Fruit fly (Drosophila melanogaster) whole organism, prepupa: ENCODE measurements around the gene scrib.

Source experiments
- Blimp-1 ChIP-seq: fragments of 200-800 bp; sonication (Bioruptor generic); optimal IDR thresholded peaks from 3 replicates; lab custom pipeline; 2017; ENCODE audit warnings: missing biosample characterization, missing genetic modification characterization, mild to moderate bottlenecking, moderate library complexity, missing genetic modification reagents
- CG10631 ChIP-seq: fragments of 200-800 bp; sonication (Bioruptor generic); optimal IDR thresholded peaks from 2 replicates; lab custom pipeline; 2016; ENCODE audit warnings: missing biosample characterization, missing genetic modification characterization
- CG10669 ChIP-seq: fragments of 200-800 bp; sonication (Bioruptor generic); optimal IDR thresholded peaks from 3 replicates; lab custom pipeline; 2018; ENCODE audit warnings: missing biosample characterization, mild to moderate bottlenecking, missing genetic modification characterization, moderate library complexity
- CG11294 ChIP-seq: fragments of 200-800 bp; sonication (Bioruptor generic); IDR thresholded peaks from 2 replicates; pipeline ENCODE4 v1.3.6; 2022; ENCODE audit warnings: missing biosample characterization, missing genetic modification characterization
- CG15336 ChIP-seq: fragments of 200-800 bp; sonication (Bioruptor generic); IDR thresholded peaks from 2 replicates; pipeline ENCODE4 v1.3.6; 2022; ENCODE audit warnings: missing biosample characterization, missing genetic modification characterization
- CG1621 ChIP-seq: fragments of 200-800 bp; sonication (Bioruptor generic); optimal IDR thresholded peaks from 3 replicates; lab custom pipeline; 2018; ENCODE audit warnings: missing biosample characterization, mild to moderate bottlenecking, missing genetic modification characterization
- CG16779 ChIP-seq: fragments of 200-800 bp; sonication (Bioruptor generic); optimal IDR thresholded peaks from 3 replicates; lab custom pipeline; 2017; ENCODE audit warnings: missing biosample characterization, mild to moderate bottlenecking, missing genetic modification characterization
- CG3032 ChIP-seq: fragments of 200-800 bp; optimal IDR thresholded peaks from 2 replicates; lab custom pipeline; 2019; ENCODE audit warnings: missing biosample characterization, mild to moderate bottlenecking, missing genetic modification characterization, moderate library complexity
- CG31627 ChIP-seq: fragments of 200-800 bp; sonication (Bioruptor generic); optimal IDR thresholded peaks from 3 replicates; lab custom pipeline; 2016; ENCODE audit warnings: missing biosample characterization, missing genetic modification characterization
- CG32006 ChIP-seq: fragments of 200-800 bp; sonication (Bioruptor generic); optimal IDR thresholded peaks from 3 replicates; lab custom pipeline; 2017; ENCODE audit warnings: missing biosample characterization, mild to moderate bottlenecking, missing genetic modification characterization
- CG3919 ChIP-seq: fragments of 200-800 bp; sonication (Bioruptor generic); optimal IDR thresholded peaks from 3 replicates; lab custom pipeline; 2016; ENCODE audit warnings: missing biosample characterization, missing genetic modification characterization
- CG4318 ChIP-seq: fragments of 200-800 bp; sonication (Bioruptor generic); optimal IDR thresholded peaks from 3 replicates; lab custom pipeline; 2017; ENCODE audit warnings: missing biosample characterization, mild to moderate bottlenecking, missing genetic modification characterization
- CG6163 ChIP-seq: fragments of 200-800 bp; sonication (Bioruptor generic); IDR thresholded peaks from 3 replicates; pipeline ENCODE4 v1.3.6; 2022; ENCODE audit warnings: missing biosample characterization, missing genetic modification characterization
- CG6808 ChIP-seq: fragments of 200-800 bp; sonication (Bioruptor generic); optimal IDR thresholded peaks from 3 replicates; lab custom pipeline; 2017; ENCODE audit warnings: missing biosample characterization, missing genetic modification characterization, mild to moderate bottlenecking, moderate library complexity, missing genetic modification reagents
- CG6854 ChIP-seq: fragments of 200-800 bp; sonication (Bioruptor generic); optimal IDR thresholded peaks from 2 replicates; lab custom pipeline; 2017; ENCODE audit warnings: missing biosample characterization, mild to moderate bottlenecking, missing genetic modification characterization
- CG8632 ChIP-seq: fragments of 200-800 bp; sonication (Bioruptor generic); optimal IDR thresholded peaks from 3 replicates; lab custom pipeline; 2016; ENCODE audit warnings: missing biosample characterization, missing genetic modification characterization
- Eip75B ChIP-seq: fragments of 200-800 bp; sonication (Bioruptor generic); optimal IDR thresholded peaks from 3 replicates; lab custom pipeline; 2016; ENCODE audit warnings: missing biosample characterization, missing genetic modification characterization
- Gug ChIP-seq: fragments of 200-800 bp; sonication (Bioruptor generic); IDR thresholded peaks from 2 replicates; pipeline ENCODE4 v1.3.6; 2022; ENCODE audit warnings: missing biosample characterization, missing genetic modification characterization
- Hr38 ChIP-seq: sonication (Bioruptor generic); optimal IDR thresholded peaks from 2 replicates; lab custom pipeline; 2016; ENCODE audit warnings: missing biosample characterization, missing genetic modification characterization
- Hr39 ChIP-seq: fragments of 200-800 bp; sonication (Bioruptor generic); optimal IDR thresholded peaks from 2 replicates; lab custom pipeline; 2016; ENCODE audit warnings: missing biosample characterization, missing genetic modification characterization
- Hr4 ChIP-seq: fragments of 200-800 bp; sonication (Bioruptor generic); optimal IDR thresholded peaks from 3 replicates; lab custom pipeline; 2016; ENCODE audit warnings: missing biosample characterization, missing genetic modification characterization
- OdsH ChIP-seq: fragments of 200-800 bp; sonication (Bioruptor generic); optimal IDR thresholded peaks from 3 replicates; lab custom pipeline; 2016; ENCODE audit warnings: missing biosample characterization, missing genetic modification characterization
- Sox102F ChIP-seq: fragments of 200-800 bp; sonication (Bioruptor generic); optimal IDR thresholded peaks from 2 replicates; lab custom pipeline; 2016; ENCODE audit warnings: missing biosample characterization, mild to moderate bottlenecking, missing genetic modification characterization
- achi ChIP-seq: fragments of 200-800 bp; sonication (Bioruptor generic); optimal IDR thresholded peaks from 3 replicates; lab custom pipeline; 2016; ENCODE audit warnings: missing biosample characterization, missing genetic modification characterization
- acj6 ChIP-seq: fragments of 200-800 bp; sonication (Bioruptor generic); optimal IDR thresholded peaks from 3 replicates; lab custom pipeline; 2016; ENCODE audit warnings: missing biosample characterization, missing genetic modification characterization
- dac ChIP-seq: fragments of 200-800 bp; sonication (Bioruptor generic); optimal IDR thresholded peaks from 2 replicates; lab custom pipeline; 2017; ENCODE audit warnings: missing biosample characterization, mild to moderate bottlenecking, missing genetic modification characterization
- dsx ChIP-seq: fragments of 200-800 bp; optimal IDR thresholded peaks from 3 replicates; lab custom pipeline; 2019; ENCODE audit warnings: missing biosample characterization, mild to moderate bottlenecking, missing genetic modification characterization, moderate library complexity; ENCODE audit not compliant: poor library complexity, severe bottlenecking
- eg ChIP-seq: fragments of 200-800 bp; sonication (Bioruptor generic); IDR thresholded peaks from 3 replicates; pipeline ENCODE4 v1.3.6; 2022; ENCODE audit warnings: missing biosample characterization, missing genetic modification characterization
- fd59A ChIP-seq: fragments of 200-800 bp; sonication (Bioruptor generic); optimal IDR thresholded peaks from 2 replicates; lab custom pipeline; 2017; ENCODE audit warnings: missing biosample characterization, mild to moderate bottlenecking, missing genetic modification characterization, missing genetic modification reagents
- fd85E ChIP-seq: fragments of 200-800 bp; sonication (Bioruptor generic); optimal IDR thresholded peaks from 3 replicates; lab custom pipeline; 2016; ENCODE audit warnings: missing biosample characterization, missing genetic modification characterization
- salr ChIP-seq, 2 experiments: fragments of 200-800 bp; sonication (Bioruptor generic); optimal IDR thresholded peaks; 3 replicates each; lab custom pipeline; 2016 to 2018; ENCODE audit warnings: missing biosample characterization in 2 of 2, missing genetic modification characterization in 2 of 2, mild to moderate bottlenecking in 1 of 2
- spab ChIP-seq: fragments of 200-800 bp; sonication (Bioruptor generic); optimal IDR thresholded peaks from 2 replicates; lab custom pipeline; 2017; ENCODE audit warnings: missing biosample characterization, mild to moderate bottlenecking, missing genetic modification characterization, missing genetic modification reagents
- ss ChIP-seq, 2 experiments: fragments of 200-800 bp; sonication (Bioruptor generic); optimal IDR thresholded peaks; 2 replicates in 1 of 2; 3 replicates in 1 of 2; lab custom pipeline; 2017 to 2018; ENCODE audit warnings: mild to moderate bottlenecking in 2 of 2, missing biosample characterization in 2 of 2, missing genetic modification characterization in 2 of 2, moderate library complexity in 1 of 2
- svp ChIP-seq: fragments of 200-800 bp; sonication (Bioruptor generic); peaks from one replicate; lab custom pipeline; 2016; ENCODE audit warnings: missing biosample characterization, missing genetic modification characterization
- topi ChIP-seq: fragments of 200-800 bp; sonication (Bioruptor generic); optimal IDR thresholded peaks from 3 replicates; lab custom pipeline; 2016; ENCODE audit warnings: missing biosample characterization, missing genetic modification characterization
- vri ChIP-seq: fragments of 200-800 bp; sonication (Bioruptor generic); optimal IDR thresholded peaks from 3 replicates; lab custom pipeline; 2016; ENCODE audit warnings: missing biosample characterization, mild to moderate bottlenecking, missing genetic modification characterization

The scrib gene

DNA sequence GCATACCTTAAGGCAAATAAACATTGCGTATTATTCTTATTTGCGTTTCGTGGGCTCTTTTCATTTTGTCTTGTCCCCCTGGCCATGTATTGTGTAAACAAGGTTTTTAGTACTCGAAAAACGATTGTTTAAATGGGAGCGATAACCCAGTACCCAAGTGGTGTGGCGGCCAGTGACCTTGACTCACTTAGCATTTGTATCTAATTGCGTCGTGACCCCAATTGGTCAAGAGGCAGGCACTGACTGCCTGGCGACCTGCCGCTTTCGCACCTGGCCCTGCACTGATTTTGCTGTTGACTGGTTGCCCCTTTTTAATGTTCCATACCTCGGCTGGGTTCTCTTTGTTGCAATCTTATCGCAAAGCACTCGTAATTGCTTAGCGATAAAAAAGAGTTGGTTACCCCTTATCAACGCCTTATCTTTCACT lies 52.0 kb downstream of the scrib start (continued):
- TF ChIP-seq Blimp-1: peak; percentile 4
- TF ChIP-seq, all 60 proteins: peak for 9

DNA sequence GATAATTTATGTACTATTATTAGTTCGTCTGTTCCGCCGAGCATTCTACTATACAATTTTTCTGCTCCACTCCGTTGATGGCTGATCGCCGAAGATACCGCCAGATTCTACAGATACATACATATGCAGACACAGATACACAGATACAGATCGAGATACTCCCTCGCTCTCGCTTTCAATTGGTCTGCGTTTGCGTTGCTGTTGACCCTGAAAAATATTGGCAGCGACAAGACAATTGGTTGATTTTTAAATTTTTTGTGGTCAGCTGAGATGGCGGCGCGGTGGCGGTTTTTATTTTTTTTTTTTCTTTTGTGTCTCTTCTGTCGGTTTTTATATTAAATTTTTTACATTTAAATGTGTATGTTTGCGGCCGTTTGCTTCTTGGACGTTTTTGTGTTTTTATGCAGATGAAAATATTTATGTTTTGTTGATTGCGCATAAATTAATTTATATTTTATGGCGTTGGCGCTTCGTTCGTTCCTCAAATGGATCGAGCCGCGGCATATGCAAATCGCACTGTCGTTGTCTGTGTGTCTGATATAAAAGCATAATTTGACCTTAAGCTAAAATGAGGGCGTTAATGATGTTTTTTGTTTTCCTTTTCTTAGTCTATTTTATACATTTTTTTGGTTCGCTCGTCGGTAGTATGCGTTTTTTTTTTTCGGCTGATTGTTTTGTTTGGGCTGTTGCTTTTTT lies 57.8 kb downstream of the scrib start:
- no peak for TF ChIP-seq salr (GFP tag; optimal IDR thresholded peaks at IDR 0.05; lab: Kevin White, UChicago)
- TF ChIP-seq Hr39 (GFP tag; lab: Kevin White, UChicago): no peak
- TF ChIP-seq Hr38 (GFP tag; lab: Kevin White, UChicago): no peak
- no peak for TF ChIP-seq CG6854
- no peak for TF ChIP-seq svp (GFP tag; lab: Kevin White, UChicago)
- TF ChIP-seq CG3032: no peak
- no peak for TF ChIP-seq CG1621
- TF ChIP-seq eg: no peak
- TF ChIP-seq CG8632: no peak

DNA sequence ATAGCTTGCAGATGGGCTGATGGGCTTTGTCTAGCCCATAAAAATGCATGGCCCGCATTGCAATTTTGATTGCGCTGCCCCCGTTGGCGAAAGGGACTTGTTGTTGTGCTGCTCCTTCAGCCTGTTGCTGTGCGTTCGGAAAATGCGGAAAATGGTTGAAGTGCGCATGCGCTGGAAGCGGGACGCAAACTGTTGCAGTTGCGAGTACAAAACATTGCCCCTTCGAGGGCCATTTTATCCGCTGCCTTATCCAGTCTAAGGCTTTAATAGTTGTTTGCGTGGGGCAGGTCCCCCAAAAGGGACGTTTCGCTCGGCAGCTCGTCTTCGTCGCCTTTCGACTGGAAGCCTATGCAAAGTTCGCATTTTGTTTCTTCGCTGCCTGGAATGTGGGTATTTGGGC lies 70.3 kb downstream of the scrib start:
- TF ChIP-seq spab (no peak), Eip75B (no peak), ss (GFP tag; optimal IDR thresholded peaks at IDR 0.05; lab: Kevin White, UChicago) (no peak), vri (GFP tag; lab: Kevin White, UChicago) (no peak), salr (GFP tag; optimal IDR thresholded peaks at IDR 0.05; lab: Kevin White, UChicago) (no peak), CG32006 (GFP tag; lab: Kevin White, UChicago) (no peak), CG3919 (GFP tag; lab: Kevin White, UChicago) (no peak), CG10669 (GFP tag; lab: Kevin White, UChicago) (no peak), Sox102F (no peak)

DNA sequence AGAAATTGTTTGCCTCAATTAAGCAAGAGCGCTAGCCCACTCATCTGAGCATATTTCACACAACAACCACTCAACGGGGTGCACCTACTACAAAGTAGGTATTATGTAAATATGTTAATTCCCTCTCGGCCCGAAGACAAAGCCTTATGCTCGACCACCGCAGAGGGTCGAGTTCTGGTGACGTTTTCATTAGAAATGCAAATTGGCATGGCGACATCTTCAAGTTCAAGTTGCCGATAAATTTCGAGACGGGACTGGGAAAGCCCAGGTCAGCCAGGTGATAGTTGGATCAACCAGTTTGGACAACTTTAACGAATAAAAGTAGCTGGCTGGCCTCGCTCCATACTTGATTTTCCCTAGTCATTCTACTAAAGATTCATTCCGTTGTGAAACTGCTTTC lies 79.3 kb downstream of the scrib start:
- TF ChIP-seq CG15336 (no peak), Hr4 (GFP tag; lab: Kevin White, UChicago) (no peak), CG11294 (no peak), salr (GFP tag; optimal IDR thresholded peaks at IDR 0.05; lab: Kevin White, UChicago) (no peak), CG4318 (no peak), Hr38 (GFP tag; lab: Kevin White, UChicago) (no peak), topi (GFP tag; lab: Kevin White, UChicago) (no peak), CG6808 (no peak), CG10631 (GFP tag; lab: Kevin White, UChicago) (no peak), CG6163 (no peak), fd85E (no peak)

DNA sequence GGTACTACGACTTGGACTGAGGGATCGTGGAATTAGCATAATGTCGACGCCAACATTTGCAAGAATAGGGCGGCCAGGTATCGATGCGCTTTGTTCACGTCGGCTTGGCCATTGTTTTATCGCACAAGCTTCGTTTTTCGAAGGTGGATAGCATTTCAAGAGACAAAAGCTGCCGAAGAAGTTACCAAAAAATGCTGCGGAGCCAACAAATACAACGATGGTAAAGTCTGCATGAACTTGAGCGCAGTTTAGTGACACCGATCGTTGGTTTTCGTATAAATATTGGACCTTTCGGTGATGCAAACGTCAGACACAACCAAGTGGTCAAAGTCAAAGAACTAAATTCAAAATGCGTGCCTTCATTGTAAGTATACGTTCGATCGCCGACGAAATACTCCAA lies 82.7 kb downstream of the scrib start, which contains the start of gene TwdlM:
TSS of gene TwdlM (plus strand) at position 301 of the 400 bp plus-strand sequence.
- TF ChIP-seq Hr4 (GFP tag; lab: Kevin White, UChicago): no peak
- TF ChIP-seq topi (GFP tag; lab: Kevin White, UChicago): no peak
- no peak for TF ChIP-seq CG3919 (GFP tag; lab: Kevin White, UChicago)
- no peak for TF ChIP-seq OdsH (GFP tag; lab: Kevin White, UChicago)
- no peak for TF ChIP-seq Gug (GFP tag; lab: Robert Waterston, UW)
- TF ChIP-seq dsx: no peak
- no peak for TF ChIP-seq CG6854
- no peak for TF ChIP-seq Hr38 (GFP tag; lab: Kevin White, UChicago)
- TF ChIP-seq CG11294: no peak
- no peak for TF ChIP-seq CG6163
- TF ChIP-seq Blimp-1: no peak

DNA sequence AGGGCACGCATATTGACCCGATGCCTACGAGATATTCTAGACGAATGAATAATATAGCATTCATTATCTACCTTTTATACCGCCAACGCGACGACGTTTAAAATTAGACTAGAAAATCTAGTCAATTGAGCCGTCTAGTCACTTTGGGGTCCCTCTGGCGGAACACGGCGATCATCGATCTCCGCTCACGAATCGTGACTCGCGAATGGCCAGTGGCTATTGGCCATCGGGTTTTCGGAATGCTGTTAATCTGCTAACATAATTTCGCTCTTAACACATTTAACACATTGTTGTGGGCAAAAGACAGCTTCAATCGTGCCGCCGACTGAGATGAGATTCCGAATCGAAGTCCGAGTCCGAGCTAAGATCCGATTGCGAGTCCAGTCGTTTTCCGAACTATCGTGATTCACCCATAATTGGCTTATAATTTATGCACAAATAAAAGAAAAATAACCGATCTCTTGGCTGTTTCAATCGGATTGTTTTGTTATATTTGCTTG lies 85.2 kb downstream of the scrib start, which contains the start of gene TwdlP:
TSS of gene TwdlP (minus strand) at position 51 of the 500 bp plus-strand sequence.
- TF ChIP-seq CG31627 (no peak), CG16779 (no peak), spab (no peak), CG3032 (no peak), achi (GFP tag; lab: Kevin White, UChicago) (no peak), salr (GFP tag; optimal IDR thresholded peaks at IDR 0.05; lab: Kevin White, UChicago) (no peak), CG8632 (no peak), acj6 (no peak), vri (GFP tag; lab: Kevin White, UChicago) (no peak), dac (GFP tag; lab: Kevin White, UChicago) (no peak), fd59A (GFP tag; lab: Kevin White, UChicago) (no peak)
- TF ChIP-seq, all 60 proteins: peak for 0
